Fruit fly (Drosophila melanogaster): ENCODE measurements around the gene CG34345.

The CG34345 gene

DNA sequence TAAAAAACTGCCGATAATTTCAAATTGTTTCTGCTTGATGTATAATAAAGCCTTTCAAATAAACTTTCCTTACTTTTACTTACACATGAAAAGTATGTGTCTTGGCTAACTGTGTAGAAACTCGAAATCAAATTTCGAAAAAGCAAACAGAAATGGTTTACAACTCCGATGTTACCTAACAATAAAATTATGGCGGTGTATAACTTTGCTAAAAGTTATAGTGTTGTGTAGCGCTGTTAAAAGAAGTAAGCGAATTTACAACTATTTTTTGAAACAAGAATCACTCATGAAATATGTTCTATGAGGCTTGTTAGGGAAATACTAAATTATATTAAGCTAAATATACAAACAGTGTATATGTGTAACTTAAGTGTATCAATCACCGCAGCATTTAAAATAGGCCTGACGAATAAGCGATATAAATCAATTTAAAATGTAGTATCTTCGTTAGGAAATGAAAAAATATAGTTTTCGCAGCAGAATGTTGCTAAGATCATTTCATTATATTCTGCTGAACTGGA is at the start of gene CG34345 (continued):
- no peak for TF ChIP-seq dan (GFP tag; IDR thresholded peaks at IDR 0.05)
- TF ChIP-seq CG5245 (GFP tag; optimal IDR thresholded peaks at IDR 0.05) = no peak
- TF ChIP-seq Spps (tag; optimal IDR thresholded peaks at IDR 0.05) = no peak
- peak; percentile 35; the same call in 1 of the 3 replicates for TF ChIP-seq zfh1 (GFP tag; IDR thresholded peaks at IDR 0.05)
- no peak for TF ChIP-seq cg (GFP tag; optimal IDR thresholded peaks at IDR 0.05)
- TF ChIP-seq toy (GFP tag; IDR thresholded peaks at IDR 0.05) = no peak
- TF ChIP-seq da (GFP tag; optimal IDR thresholded peaks at IDR 0.05) = no peak
- TF ChIP-seq CG30020 (tag; optimal IDR thresholded peaks at IDR 0.05) = no peak
- no peak for TF ChIP-seq CG10959 (GFP tag; IDR thresholded peaks at IDR 0.05)
- no peak for TF ChIP-seq CG4404 (GFP tag; IDR thresholded peaks at IDR 0.05)
- TF ChIP-seq CG6813 (GFP tag; optimal IDR thresholded peaks at IDR 0.05) = no peak
- TF ChIP-seq tna (GFP tag; IDR thresholded peaks at IDR 0.05; ENCODE audit: partially characterized antibody) = no peak
- TF ChIP-seq ro (GFP tag; IDR thresholded peaks at IDR 0.05) = no peak
- no peak for TF ChIP-seq CG8388 (GFP tag; optimal IDR thresholded peaks at IDR 0.05)
- TF ChIP-seq pfk (GFP tag; optimal IDR thresholded peaks at IDR 0.05) = no peak
- no peak for TF ChIP-seq HLHmδ (GFP tag; optimal IDR thresholded peaks at IDR 0.05)
- no peak for TF ChIP-seq ERR (GFP tag; optimal IDR thresholded peaks at IDR 0.05)
- no peak for TF ChIP-seq fd96Cb (tag; optimal IDR thresholded peaks at IDR 0.05)
- TF ChIP-seq CG8089 (GFP tag; optimal IDR thresholded peaks at IDR 0.05) = no peak
- TF ChIP-seq sens-2 (GFP tag; IDR thresholded peaks at IDR 0.05) = no peak
- no peak for TF ChIP-seq H2.0 (GFP tag; IDR thresholded peaks at IDR 0.05)
- TF ChIP-seq CG8478 (optimal IDR thresholded peaks at IDR 0.05) = no peak
- no peak for TF ChIP-seq lbe (GFP tag; optimal IDR thresholded peaks at IDR 0.05)
- TF ChIP-seq lola (GFP tag; optimal IDR thresholded peaks at IDR 0.05) = no peak
- TF ChIP-seq CG30403 (GFP tag; optimal IDR thresholded peaks at IDR 0.05) = peak; percentile 25
- TF ChIP-seq CG7839 (tag; optimal IDR thresholded peaks at IDR 0.05) = no peak
- no peak for TF ChIP-seq Meics (GFP tag; optimal IDR thresholded peaks at IDR 0.05)
- no peak; the same call in 1 of the 2 replicates for TF ChIP-seq nerfin-2 (GFP tag; IDR thresholded peaks at IDR 0.05; ENCODE audit: partially characterized antibody)
- no peak for TF ChIP-seq Atf-2 (GFP tag; optimal IDR thresholded peaks at IDR 0.05)
- no peak for TF ChIP-seq gsb (GFP tag; IDR thresholded peaks at IDR 0.05)
- TF ChIP-seq psq (GFP tag; optimal IDR thresholded peaks at IDR 0.05) = no peak
- TF ChIP-seq CG3995 (GFP tag; optimal IDR thresholded peaks at IDR 0.05) = no peak
- TF ChIP-seq Mes4 (GFP tag; optimal IDR thresholded peaks at IDR 0.05) = no peak
- no peak for TF ChIP-seq CG7786 (GFP tag; optimal IDR thresholded peaks at IDR 0.05)
- no peak for TF ChIP-seq CG8944 (GFP tag; optimal IDR thresholded peaks at IDR 0.05)
- no peak for TF ChIP-seq Neu2 (GFP tag; optimal IDR thresholded peaks at IDR 0.05; ENCODE audit: borderline replicate concordance)
- TF ChIP-seq nmo (GFP tag; optimal IDR thresholded peaks at IDR 0.05) = peak; percentile 40
- no peak for TF ChIP-seq CG15696 (tag; optimal IDR thresholded peaks at IDR 0.05)
- peak; percentile 65 for TF ChIP-seq HmgZ (tag; optimal IDR thresholded peaks at IDR 0.05)
- TF ChIP-seq CG15601 (tag; optimal IDR thresholded peaks at IDR 0.05) = peak; percentile 20
- TF ChIP-seq CG18476 (GFP tag; optimal IDR thresholded peaks at IDR 0.05) = no peak
- no peak for TF ChIP-seq CG7271 (tag; optimal IDR thresholded peaks at IDR 0.05)
- TF ChIP-seq vfl (GFP tag; optimal IDR thresholded peaks at IDR 0.05) = no peak
- TF ChIP-seq CG2712 (tag; optimal IDR thresholded peaks at IDR 0.05) = no peak
- TF ChIP-seq CG18599 (GFP tag; optimal IDR thresholded peaks at IDR 0.05) = no peak
- TF ChIP-seq cad (GFP tag; optimal IDR thresholded peaks at IDR 0.05) = no peak
- no peak for TF ChIP-seq emc (GFP tag; optimal IDR thresholded peaks at IDR 0.05)
- TF ChIP-seq CG3838 (GFP tag; optimal IDR thresholded peaks at IDR 0.05) = no peak
- no peak for TF ChIP-seq fd64A (GFP tag; optimal IDR thresholded peaks at IDR 0.05)
- no peak for TF ChIP-seq CG34422 (GFP tag; IDR thresholded peaks at IDR 0.05)
- no peak for TF ChIP-seq odd (GFP tag; optimal IDR thresholded peaks at IDR 0.05)
- TF ChIP-seq ash1 (GFP tag; optimal IDR thresholded peaks at IDR 0.05) = no peak

Data from whole organism, embryonic.